Fruit fly (Drosophila melanogaster): ENCODE measurements around the gene CG8072.

dm6 chr3L:10185924-10186323 is 34.3 kb downstream of the CG8072 start, which contains the start of gene dpr10:
- TF ChIP-seq kni (GFP tag; optimal IDR thresholded peaks at IDR 0.05): no peak
- no peak for TF ChIP-seq fu2 (GFP tag; optimal IDR thresholded peaks at IDR 0.05)
- TF ChIP-seq CG6791 (GFP tag; IDR thresholded peaks at IDR 0.05; ENCODE audit: partially characterized antibody): no peak
- no peak for TF ChIP-seq tap (tag; optimal IDR thresholded peaks at IDR 0.05)
- TF ChIP-seq CG3838 (GFP tag; optimal IDR thresholded peaks at IDR 0.05): no peak
- no peak for TF ChIP-seq Max (GFP tag; optimal IDR thresholded peaks at IDR 0.05)
- no peak for TF ChIP-seq Pdp1 (GFP tag; optimal IDR thresholded peaks at IDR 0.05)
- TF ChIP-seq sens-2 (GFP tag; IDR thresholded peaks at IDR 0.05): no peak
- no peak for TF ChIP-seq Ada2b (GFP tag; IDR thresholded peaks at IDR 0.05)
- TF ChIP-seq Six4 (GFP tag; optimal IDR thresholded peaks at IDR 0.05): no peak
- TF ChIP-seq abd-A (tag; optimal IDR thresholded peaks at IDR 0.05): peak; percentile 89
- no peak for TF ChIP-seq sqz (GFP tag; optimal IDR thresholded peaks at IDR 0.05)
